Worm (Caenorhabditis elegans) whole organism, L4 larva: Measurements from ENCODE around the gene fbxa-116.

ENCODE experiments used
- F49E8.2 ChIP-seq: sonication (generic microtip); optimal IDR thresholded peaks from 2 replicates; lab custom pipeline; 2016; ENCODE audit warnings: missing compliant biosample characterization, mild to moderate bottlenecking, missing genetic modification characterization, borderline replicate concordance
- Y5F2A.4 ChIP-seq: fragments of 200-800 bp; sonication (Bioruptor generic); optimal IDR thresholded peaks from 2 replicates; lab custom pipeline; 2018; ENCODE audit warnings: mild to moderate bottlenecking, missing genetic modification characterization, missing compliant biosample characterization
- ama-1 ChIP-seq: fragments of 150-350 bp; optimal IDR thresholded peaks from 2 replicates; lab custom pipeline; 2014; ENCODE audit warnings: inconsistent platforms, mixed read lengths
- lin-13 ChIP-seq: fragments of 150-350 bp; optimal IDR thresholded peaks from 2 replicates; lab custom pipeline; 2014; ENCODE audit warnings: missing biosample characterization, missing genetic modification reagents, missing genetic modification characterization
- lsy-2 ChIP-seq, 2 experiments: fragments of 150-350 bp in 1 of 2; sonication (generic microtip) in 1 of 2; optimal IDR thresholded peaks; 2 replicates each; lab custom pipeline; 2014 to 2017; ENCODE audit warnings: missing biosample characterization in 2 of 2, missing genetic modification characterization in 2 of 2
- mep-1 ChIP-seq: fragments of 150-350 bp; sonication (generic microtip); optimal IDR thresholded peaks from 3 replicates; lab custom pipeline; 2014; ENCODE audit warnings: missing biosample characterization, missing genetic modification characterization
- nhr-11 ChIP-seq: fragments of 150-350 bp; optimal IDR thresholded peaks from 2 replicates; lab custom pipeline; 2014; ENCODE audit warnings: missing biosample characterization, missing genetic modification characterization
- nhr-237 ChIP-seq: sonication (generic microtip); optimal IDR thresholded peaks from 2 replicates; lab custom pipeline; 2017; ENCODE audit warnings: missing biosample characterization, missing genetic modification characterization
- pha-4 ChIP-seq, 2 experiments: fragments of 150-350 bp in 1 of 2; fragments of 200-800 bp in 1 of 2; sonication (Bioruptor generic) in 1 of 2; IDR thresholded peaks in 1 of 2; optimal IDR thresholded peaks in 1 of 2; 2 replicates each; pipeline versions ENCODE4 v1.3.6 to Lab custom; 2014 to 2022; ENCODE audit warnings: missing genetic modification characterization in 2 of 2, missing genetic modification reagents in 2 of 2, missing biosample characterization in 1 of 2, missing compliant biosample characterization in 1 of 2
- skn-1 ChIP-seq: fragments of 150-350 bp; optimal IDR thresholded peaks from 2 replicates; lab custom pipeline; 2014; ENCODE audit warnings: missing biosample characterization, missing genetic modification characterization
- zag-1 ChIP-seq: fragments of 150-350 bp; optimal IDR thresholded peaks from 2 replicates; lab custom pipeline; 2014; ENCODE audit warnings: missing biosample characterization, missing genetic modification characterization

ce11 chrV:20162290-20163104, 26.2 kb downstream of the fbxa-116 start:
- TF ChIP-seq skn-1 (tag; lab: Kevin White, UChicago): no peak
- TF ChIP-seq nhr-11: no peak
- no peak for TF ChIP-seq nhr-237 (tag; lab: Kevin White, UChicago)
- no peak for TF ChIP-seq zag-1 (tag; lab: Kevin White, UChicago)
- TF ChIP-seq ama-1 (lab: Kevin White, UChicago): no peak
- peak; percentile 73 for TF ChIP-seq mep-1 (tag; lab: Kevin White, UChicago)
- TF ChIP-seq F49E8.2: no peak
- TF ChIP-seq pha-4 (GFP tag; IDR thresholded peaks at IDR 0.05; lab: Robert Waterston, UW): peak; percentile 60; the same call in 1 of the 2 replicates
- TF ChIP-seq pha-4 (tag; optimal IDR thresholded peaks at IDR 0.05; lab: Kevin White, UChicago): no peak
- peak; percentile 12 for TF ChIP-seq lin-13 (GFP tag; lab: Kevin White, UChicago)
- TF ChIP-seq Y5F2A.4 (GFP tag; lab: Kevin White, UChicago): no peak
- peak in 1 of 2 experiments; percentile 50 for TF ChIP-seq lsy-2 (tag; optimal IDR thresholded peaks at IDR 0.05; lab: Kevin White, UChicago)
